Worm (Caenorhabditis elegans) whole organism, young adult: Measurements from ENCODE around the gene F11A5.16.

Experiments
- F23B12.7 ChIP-seq: sonication (generic microtip); optimal IDR thresholded peaks from 2 replicates; lab custom pipeline; 2017; ENCODE audit warnings: missing genetic modification characterization, mild to moderate bottlenecking, missing compliant biosample characterization, antibody characterized with exemption, moderate library complexity; ENCODE audit not compliant: insufficient read depth
- F37B4.10 ChIP-seq: fragments of 200-800 bp; sonication (Bioruptor generic); IDR thresholded peaks from 2 replicates; pipeline ENCODE4 v1.3.6; 2022; ENCODE audit warnings: missing genetic modification characterization, missing compliant biosample characterization
- F55B11.4 ChIP-seq: sonication (generic microtip); optimal IDR thresholded peaks from 2 replicates; lab custom pipeline; 2016; ENCODE audit warnings: missing compliant biosample characterization, missing genetic modification characterization, borderline replicate concordance; ENCODE audit not compliant: insufficient read depth
- F57A8.1 ChIP-seq: fragments of 200-800 bp; sonication (Bioruptor generic); optimal IDR thresholded peaks from 2 replicates; lab custom pipeline; 2018; ENCODE audit warnings: mild to moderate bottlenecking, missing genetic modification characterization, moderate library complexity, missing compliant biosample characterization
- T26A5.8 ChIP-seq: sonication (generic microtip); optimal IDR thresholded peaks from 2 replicates; lab custom pipeline; 2016; ENCODE audit warnings: missing genetic modification characterization, missing compliant biosample characterization
- Y53F4B.3 ChIP-seq: fragments of 200-800 bp; sonication (Bioruptor generic); IDR thresholded peaks from 2 replicates; pipeline ENCODE4 v1.3.6; 2022; ENCODE audit warnings: missing genetic modification reagents, missing genetic modification characterization, missing compliant biosample characterization
- Y56A3A.18 ChIP-seq: fragments of 200-800 bp; sonication (Bioruptor generic); IDR thresholded peaks from 2 replicates; pipeline ENCODE4 v1.3.6; 2022; ENCODE audit warnings: missing genetic modification reagents, missing genetic modification characterization, missing compliant biosample characterization
- ZK185.1 ChIP-seq: sonication (generic microtip); optimal IDR thresholded peaks from 2 replicates; lab custom pipeline; 2016; ENCODE audit warnings: mild to moderate bottlenecking, missing genetic modification characterization, missing compliant biosample characterization; ENCODE audit not compliant: poor library complexity, severe bottlenecking
- attf-3 ChIP-seq: fragments of 200-800 bp; sonication (Bioruptor generic); conservative IDR thresholded peaks from 2 replicates; pipeline ENCODE4 v1.3.6; 2022; ENCODE audit warnings: missing genetic modification reagents, missing genetic modification characterization, missing compliant biosample characterization
- attf-6 ChIP-seq: fragments of 200-800 bp; sonication (Bioruptor generic); IDR thresholded peaks from 2 replicates; pipeline ENCODE4 v1.3.6; 2022; ENCODE audit warnings: missing genetic modification reagents, missing genetic modification characterization, missing compliant biosample characterization
- ccch-3 ChIP-seq: fragments of 200-800 bp; sonication (Bioruptor generic); optimal IDR thresholded peaks from 2 replicates; lab custom pipeline; 2018; ENCODE audit warnings: mild to moderate bottlenecking, missing genetic modification characterization, missing compliant biosample characterization
- ceh-100 ChIP-seq: fragments of 200-800 bp; sonication (Bioruptor generic); IDR thresholded peaks from 2 replicates; pipeline ENCODE4 v1.3.6; 2022; ENCODE audit warnings: missing genetic modification reagents, missing genetic modification characterization, missing compliant biosample characterization
- ceh-27 ChIP-seq: fragments of 200-800 bp; sonication (Bioruptor generic); optimal IDR thresholded peaks from 2 replicates; lab custom pipeline; 2018; ENCODE audit warnings: mild to moderate bottlenecking, missing genetic modification characterization, moderate library complexity, missing compliant biosample characterization
- ceh-79 ChIP-seq: sonication (generic microtip); optimal IDR thresholded peaks from 2 replicates; lab custom pipeline; 2017; ENCODE audit warnings: mild to moderate bottlenecking, missing genetic modification characterization, missing compliant biosample characterization
- die-1 ChIP-seq: sonication (generic microtip); optimal IDR thresholded peaks from 2 replicates; lab custom pipeline; 2016; ENCODE audit warnings: missing genotype, mild to moderate bottlenecking, missing genetic modification characterization, missing compliant biosample characterization
- egl-18 ChIP-seq: fragments of 200-800 bp; sonication (Bioruptor generic); IDR thresholded peaks from 2 replicates; pipeline ENCODE4 v1.3.6; 2022; ENCODE audit warnings: missing genetic modification reagents, missing genetic modification characterization, missing compliant biosample characterization
- fkh-3 ChIP-seq: sonication (generic microtip); optimal IDR thresholded peaks from 2 replicates; lab custom pipeline; 2016; ENCODE audit warnings: mild to moderate bottlenecking, missing genetic modification characterization, missing compliant biosample characterization
- hlh-12 ChIP-seq: sonication (generic microtip); optimal IDR thresholded peaks from 2 replicates; lab custom pipeline; 2016; ENCODE audit warnings: missing genetic modification characterization, missing compliant biosample characterization
- hmg-1.2 ChIP-seq: fragments of 200-800 bp; sonication (Bioruptor generic); IDR thresholded peaks from 2 replicates; pipeline ENCODE4 v1.3.6; 2022; ENCODE audit warnings: missing genetic modification reagents, missing genetic modification characterization, missing compliant biosample characterization
- hsf-1 ChIP-seq: fragments of 200-800 bp; sonication (Bioruptor generic); IDR thresholded peaks from 2 replicates; pipeline ENCODE4 v1.3.6; 2022; ENCODE audit warnings: missing genetic modification reagents, missing genetic modification characterization, missing compliant biosample characterization
- let-607 ChIP-seq, 2 experiments: fragments of 200-800 bp in 1 of 2; sonication (Bioruptor generic) in 1 of 2; sonication (generic microtip) in 1 of 2; optimal IDR thresholded peaks; 2 replicates each; lab custom pipeline; 2016 to 2018; ENCODE audit warnings: mild to moderate bottlenecking in 2 of 2, missing compliant biosample characterization in 2 of 2, missing genetic modification characterization in 2 of 2, moderate library complexity in 2 of 2, missing genotype in 1 of 2
- lin-54 ChIP-seq: fragments of 200-800 bp; sonication (Bioruptor generic); optimal IDR thresholded peaks from 2 replicates; lab custom pipeline; 2018; ENCODE audit warnings: mild to moderate bottlenecking, missing genetic modification characterization, missing compliant biosample characterization
- madf-10 ChIP-seq: sonication (generic microtip); optimal IDR thresholded peaks from 2 replicates; lab custom pipeline; 2016; ENCODE audit warnings: mild to moderate bottlenecking, missing genetic modification characterization, missing compliant biosample characterization
- madf-3 ChIP-seq: fragments of 200-800 bp; sonication (Bioruptor generic); IDR thresholded peaks from 2 replicates; pipeline ENCODE4 v1.3.6; 2022; ENCODE audit warnings: missing genetic modification reagents, missing genetic modification characterization, missing compliant biosample characterization
- nfya-2 ChIP-seq: fragments of 200-800 bp; sonication (Bioruptor generic); IDR thresholded peaks from 2 replicates; pipeline ENCODE4 v1.3.6; 2022; ENCODE audit warnings: missing genetic modification reagents, missing genetic modification characterization, missing compliant biosample characterization
- nhr-80 ChIP-seq: sonication (generic microtip); optimal IDR thresholded peaks from 2 replicates; lab custom pipeline; 2016; ENCODE audit warnings: missing genetic modification characterization, missing compliant biosample characterization
- pbrm-1 ChIP-seq: fragments of 200-800 bp; sonication (Bioruptor generic); IDR thresholded peaks from 2 replicates; pipeline ENCODE4 v1.3.6; 2022; ENCODE audit warnings: missing genetic modification reagents, missing genetic modification characterization, missing compliant biosample characterization
- pha-4 ChIP-seq: fragments of 150-350 bp; sonication (generic microtip); optimal IDR thresholded peaks from 2 replicates; lab custom pipeline; 2014; ENCODE audit warnings: missing biosample characterization, missing genetic modification reagents, missing genetic modification characterization
- rcor-1 ChIP-seq: fragments of 200-800 bp; sonication (Bioruptor generic); IDR thresholded peaks from 2 replicates; pipeline ENCODE4 v1.3.6; 2022; ENCODE audit warnings: missing genetic modification reagents, missing genetic modification characterization, missing compliant biosample characterization
- snpc-4 ChIP-seq, 5 experiments: fragments of 150-350 bp in 1 of 5; sonication (generic microtip) in 4 of 5; optimal IDR thresholded peaks; 2 replicates each; lab custom pipeline; 2014 to 2018; ENCODE audit warnings: missing genetic modification characterization in 5 of 5, missing biosample characterization in 3 of 5, antibody characterized with exemption in 2 of 5, mild to moderate bottlenecking in 2 of 5, missing compliant biosample characterization in 2 of 5, missing genotype in 2 of 5, moderate library complexity in 2 of 5, missing genetic modification reagents in 1 of 5
- tbp1 ChIP-seq: fragments of 200-800 bp; sonication (Bioruptor generic); optimal IDR thresholded peaks from 2 replicates; lab custom pipeline; 2018; ENCODE audit warnings: mild to moderate bottlenecking, missing genetic modification characterization, missing compliant biosample characterization
- xnd-1 ChIP-seq: sonication (generic microtip); optimal IDR thresholded peaks from 2 replicates; lab custom pipeline; 2016; ENCODE audit warnings: missing genotype, missing genetic modification reagents, missing genetic modification characterization, missing compliant biosample characterization
- ztf-28 ChIP-seq: fragments of 200-800 bp; sonication (Bioruptor generic); IDR thresholded peaks from 2 replicates; pipeline ENCODE4 v1.3.6; 2022; ENCODE audit warnings: missing genetic modification reagents, missing genetic modification characterization, missing compliant biosample characterization

F11A5.16 gene

DNA sequence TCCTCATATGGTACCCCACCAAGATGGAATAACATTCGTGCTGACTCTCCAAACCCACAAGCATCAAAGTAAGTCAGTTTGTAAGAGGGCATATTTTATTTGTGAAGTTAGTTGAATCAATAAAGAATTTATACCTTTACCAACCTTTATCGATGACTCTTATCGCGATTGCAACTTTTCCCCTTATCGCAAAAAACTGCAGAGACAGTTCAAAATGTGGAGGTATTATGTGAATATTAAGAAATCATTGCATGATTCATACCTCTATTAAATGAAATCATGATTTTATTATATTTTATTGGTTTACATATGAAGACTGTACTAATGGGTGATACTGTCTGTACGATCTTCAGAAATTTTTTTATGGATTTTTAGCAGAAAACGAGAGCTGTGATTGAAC lies 21.4 kb downstream of the F11A5.16 start, which contains the start of gene gst-22:
Gene gst-22 (minus strand): TSS at position 103 of the 400 bp plus-strand sequence.
- no peak for TF ChIP-seq die-1 (tag; lab: Kevin White, UChicago)
- no peak for TF ChIP-seq pbrm-1
- peak; percentile 51 for TF ChIP-seq nhr-80 (tag; lab: Kevin White, UChicago)
- no peak for TF ChIP-seq ceh-100 (GFP tag; lab: Robert Waterston, UW)

DNA sequence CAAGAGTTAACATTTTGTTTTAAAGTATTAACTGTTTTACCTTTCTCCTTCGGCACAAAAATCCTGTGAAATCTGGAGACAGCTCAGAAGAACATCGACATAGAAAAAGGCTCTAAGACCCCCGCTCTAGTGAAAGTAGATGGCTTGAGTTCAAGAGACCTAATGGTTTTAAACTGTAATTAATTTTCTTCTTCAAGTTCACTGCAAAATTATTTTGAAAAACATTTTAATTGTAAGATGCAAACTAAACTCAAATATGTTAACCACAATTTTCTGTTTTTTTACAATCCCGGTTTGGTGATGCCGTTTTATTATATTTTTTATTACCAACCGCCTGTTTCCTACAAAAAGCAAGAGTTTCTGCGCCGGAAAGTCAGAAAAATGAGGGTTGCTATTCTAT lies 22.9 kb downstream of the F11A5.16 start, which contains the start of gene clec-233:
Gene clec-233 (plus strand): TSS at position 301 of the 400 bp plus-strand sequence.
- TF ChIP-seq snpc-4 (GFP tag; optimal IDR thresholded peaks at IDR 0.05; lab: Kevin White, UChicago) (no peak), snpc-4 (tag; optimal IDR thresholded peaks at IDR 0.05; lab: Kevin White, UChicago) (no peak), F23B12.7 (no peak), madf-10 (tag; lab: Kevin White, UChicago) (no peak), F57A8.1 (GFP tag; lab: Kevin White, UChicago) (no peak), xnd-1 (tag; lab: Kevin White, UChicago) (no peak), hsf-1 (GFP tag; lab: Robert Waterston, UW) (no peak), attf-6 (GFP tag; lab: Robert Waterston, UW) (no peak), Y53F4B.3 (no peak), T26A5.8 (tag; lab: Kevin White, UChicago) (no peak), Y56A3A.18 (GFP tag; lab: Robert Waterston, UW) (no peak), F37B4.10 (GFP tag; lab: Robert Waterston, UW) (no peak), madf-3 (GFP tag; lab: Robert Waterston, UW) (no peak)

DNA sequence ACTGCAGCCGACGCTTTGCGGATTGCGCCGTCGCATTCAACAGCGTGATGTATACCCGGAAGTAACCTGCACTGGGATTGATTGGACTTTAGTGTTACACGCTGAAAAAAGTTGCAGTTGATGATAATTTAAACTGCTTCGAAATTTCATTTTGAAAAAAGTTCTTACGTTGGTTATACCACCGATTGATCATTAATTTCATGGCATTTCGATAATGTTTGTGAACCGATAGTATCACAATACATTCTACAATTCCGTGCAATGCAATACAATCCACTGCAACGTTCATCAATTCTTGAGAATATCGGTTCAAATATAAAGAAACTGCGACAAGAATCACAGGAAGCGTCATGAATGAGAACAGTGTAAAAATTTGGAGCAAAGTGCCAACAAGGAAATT lies 24.4 kb downstream of the F11A5.16 start, which contains the start of gene F21H7.3:
Gene F21H7.3 (minus strand): TSS at position 101 of the 400 bp plus-strand sequence.
- no peak for TF ChIP-seq madf-3 (GFP tag; lab: Robert Waterston, UW)
- no peak for TF ChIP-seq hlh-12 (tag; lab: Kevin White, UChicago)
- TF ChIP-seq hsf-1 (GFP tag; lab: Robert Waterston, UW) = no peak
- TF ChIP-seq ceh-27 (GFP tag; lab: Kevin White, UChicago) = no peak
- no peak for TF ChIP-seq attf-3 (GFP tag; lab: Robert Waterston, UW)
- no peak for TF ChIP-seq rcor-1 (GFP tag; lab: Robert Waterston, UW)
- TF ChIP-seq ceh-79 (tag; lab: Kevin White, UChicago) = no peak
- TF ChIP-seq ZK185.1 = no peak
- TF ChIP-seq F55B11.4 (tag; lab: Kevin White, UChicago) = no peak
- no peak for TF ChIP-seq lin-54 (GFP tag; lab: Kevin White, UChicago)
- no peak for TF ChIP-seq fkh-3 (tag; lab: Kevin White, UChicago)

DNA sequence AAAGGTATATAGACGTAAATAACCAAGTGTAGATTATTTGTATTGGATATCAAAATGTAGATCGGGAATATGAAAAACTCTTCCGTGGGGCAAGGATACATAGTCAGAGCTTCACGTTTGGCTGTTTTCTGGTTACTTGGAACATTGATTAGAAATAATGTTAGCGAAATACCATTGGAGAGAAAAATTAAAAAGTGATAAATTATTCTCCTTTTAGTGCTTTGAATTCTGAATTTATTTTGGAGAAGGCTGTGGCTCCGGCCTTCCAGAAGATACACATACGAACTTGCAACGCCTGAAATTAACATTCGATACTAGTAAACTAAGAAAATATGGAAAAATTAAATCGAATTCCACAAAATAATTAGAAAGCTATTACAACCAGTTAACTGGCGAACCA lies 24.9 kb downstream of the F11A5.16 start, which contains the start of gene srh-98:
Gene srh-98 (minus strand): TSS at position 101 of the 400 bp plus-strand sequence.
- no peak for TF ChIP-seq ztf-28 (GFP tag; lab: Robert Waterston, UW)
- no peak for TF ChIP-seq let-607 (tag; optimal IDR thresholded peaks at IDR 0.05; lab: Kevin White, UChicago)
- TF ChIP-seq ccch-3 (GFP tag; lab: Kevin White, UChicago) = no peak
- TF ChIP-seq attf-3 (GFP tag; lab: Robert Waterston, UW) = no peak
- no peak for TF ChIP-seq tbp1 (GFP tag; lab: Kevin White, UChicago)
- TF ChIP-seq snpc-4 (GFP tag; optimal IDR thresholded peaks at IDR 0.05; lab: Kevin White, UChicago) = no peak
- TF ChIP-seq snpc-4 (tag; optimal IDR thresholded peaks at IDR 0.05; lab: Kevin White, UChicago) = no peak
- no peak for TF ChIP-seq egl-18 (GFP tag; lab: Robert Waterston, UW)
- TF ChIP-seq pha-4 (tag; lab: Kevin White, UChicago) = no peak
- no peak for TF ChIP-seq hmg-1.2 (GFP tag; lab: Robert Waterston, UW)
- no peak for TF ChIP-seq nfya-2 (GFP tag; lab: Robert Waterston, UW)
- TF ChIP-seq, all 124 proteins: peak for 0
